Worm (Caenorhabditis elegans) whole organism, young adult: ENCODE data around the gene F53B1.8.

Experiments
- ZK185.1 ChIP-seq: sonication (generic microtip); optimal IDR thresholded peaks from 2 replicates; lab custom pipeline; 2016; ENCODE audit warnings: mild to moderate bottlenecking, missing genetic modification characterization, missing compliant biosample characterization; ENCODE audit not compliant: poor library complexity, severe bottlenecking
- aptf-2 ChIP-seq: fragments of 200-800 bp; sonication (Bioruptor generic); conservative IDR thresholded peaks from 2 replicates; pipeline ENCODE4 v1.3.6; 2022; ENCODE audit warnings: missing genetic modification reagents, missing genetic modification characterization, missing compliant biosample characterization
- athp-1 ChIP-seq: sonication (generic microtip); optimal IDR thresholded peaks from 2 replicates; lab custom pipeline; 2017; ENCODE audit warnings: mild to moderate bottlenecking, missing genetic modification characterization, missing compliant biosample characterization
- bed-2 ChIP-seq: fragments of 200-800 bp; sonication (Bioruptor generic); IDR thresholded peaks from 2 replicates; pipeline ENCODE4 v1.3.6; 2022; ENCODE audit warnings: missing genetic modification reagents, missing genetic modification characterization, missing compliant biosample characterization
- dpl-1 ChIP-seq: fragments of 150-350 bp; optimal IDR thresholded peaks from 2 replicates; lab custom pipeline; 2014; ENCODE audit warnings: missing biosample characterization, missing genetic modification reagents, missing genetic modification characterization
- ets-4 ChIP-seq: fragments of 200-800 bp; sonication (Bioruptor generic); optimal IDR thresholded peaks from 2 replicates; lab custom pipeline; 2018; ENCODE audit warnings: mild to moderate bottlenecking, missing genetic modification characterization, missing compliant biosample characterization
- hrde-1 ChIP-seq: sonication (generic microtip); optimal IDR thresholded peaks from 2 replicates; lab custom pipeline; 2016; ENCODE audit warnings: missing genetic modification characterization, mild to moderate bottlenecking, missing compliant biosample characterization, moderate library complexity, missing genotype, missing genetic modification reagents, borderline replicate concordance
- lin-26 ChIP-seq: fragments of 200-800 bp; sonication (Bioruptor generic); IDR thresholded peaks from 2 replicates; pipeline ENCODE4 v1.3.6; 2022; ENCODE audit warnings: missing genetic modification reagents, missing genetic modification characterization, missing compliant biosample characterization
- pha-4 ChIP-seq: fragments of 150-350 bp; sonication (generic microtip); optimal IDR thresholded peaks from 2 replicates; lab custom pipeline; 2014; ENCODE audit warnings: missing biosample characterization, missing genetic modification reagents, missing genetic modification characterization
- sdz-38 ChIP-seq: sonication (generic microtip); optimal IDR thresholded peaks from 2 replicates; lab custom pipeline; 2016; ENCODE audit warnings: missing genotype, missing genetic modification characterization, missing compliant biosample characterization
- tlf-1 ChIP-seq: fragments of 200-800 bp; sonication (Bioruptor generic); optimal IDR thresholded peaks from 2 replicates; lab custom pipeline; 2018; ENCODE audit warnings: mild to moderate bottlenecking, missing genetic modification characterization, missing compliant biosample characterization
- xnd-1 ChIP-seq: sonication (generic microtip); optimal IDR thresholded peaks from 2 replicates; lab custom pipeline; 2016; ENCODE audit warnings: missing genotype, missing genetic modification reagents, missing genetic modification characterization, missing compliant biosample characterization

DNA sequence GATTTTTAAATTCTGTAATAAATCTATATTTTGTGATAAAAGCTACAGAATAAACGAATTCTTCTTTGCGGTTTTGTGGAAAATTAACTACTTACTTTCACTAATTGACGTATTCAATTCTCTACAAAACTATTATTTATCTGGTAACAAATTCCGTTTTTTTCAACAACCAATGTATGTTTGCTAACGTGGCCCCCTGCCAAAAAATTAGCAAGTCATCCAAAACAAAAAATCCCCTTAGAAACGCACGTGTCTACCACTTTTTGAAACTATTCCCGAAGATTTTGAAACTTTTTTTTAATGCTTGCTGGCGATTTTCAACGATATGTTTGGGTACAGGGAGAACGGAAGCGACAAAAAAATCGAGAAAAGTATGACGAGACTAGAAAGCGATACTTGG, 45.1 kb downstream of the F53B1.8 start, which contains the start of gene F49H12.2:
- TF ChIP-seq tlf-1 (GFP tag; lab: Kevin White, UChicago): no peak
- TF ChIP-seq dpl-1 (GFP tag; lab: Kevin White, UChicago): no peak
- TF ChIP-seq pha-4 (tag; lab: Kevin White, UChicago): no peak
- no peak for TF ChIP-seq athp-1
- TF ChIP-seq bed-2: no peak
- no peak for TF ChIP-seq hrde-1 (tag; lab: Kevin White, UChicago)
- TF ChIP-seq ets-4 (GFP tag; lab: Kevin White, UChicago): no peak
- TF ChIP-seq lin-26 (GFP tag; lab: Robert Waterston, UW): no peak
- no peak for TF ChIP-seq aptf-2 (GFP tag; lab: Robert Waterston, UW)
- no peak for TF ChIP-seq xnd-1 (tag; lab: Kevin White, UChicago)
- no peak for TF ChIP-seq ZK185.1 (tag; lab: Kevin White, UChicago)
- no peak for TF ChIP-seq sdz-38
